Worm (Caenorhabditis elegans) whole organism, midembryonic: ENCODE data around the gene add-2.
A peak's percentile ranks its signal among the peaks of the same experiment; 100 is the strongest.

ENCODE experiments used
- T22C8.4 ChIP-seq: fragments of 200-800 bp; sonication (Bioruptor generic); IDR thresholded peaks from 2 replicates; pipeline ENCODE4 v1.3.6; 2022; ENCODE audit warnings: missing genetic modification characterization, missing compliant biosample characterization
- cog-1 ChIP-seq: sonication (generic microtip); optimal IDR thresholded peaks from 2 replicates; lab custom pipeline; 2016; ENCODE audit warnings: missing genetic modification characterization, missing compliant biosample characterization
- flt-1 ChIP-seq: fragments of 200-800 bp; sonication (Bioruptor generic); IDR thresholded peaks from 2 replicates; pipeline ENCODE4 v1.3.6; 2022; ENCODE audit warnings: missing genetic modification characterization, missing compliant biosample characterization
- klf-2 ChIP-seq: fragments of 200-800 bp; sonication (Bioruptor generic); conservative IDR thresholded peaks from 2 replicates; pipeline ENCODE4 v1.3.6; 2022; ENCODE audit warnings: missing genetic modification reagents, missing genetic modification characterization, missing compliant biosample characterization
- med-1 ChIP-seq: sonication (generic microtip); optimal IDR thresholded peaks from 2 replicates; lab custom pipeline; 2017; ENCODE audit warnings: missing genetic modification characterization, mild to moderate bottlenecking, missing compliant biosample characterization, antibody characterized with exemption, missing genetic modification reagents; ENCODE audit not compliant: insufficient read depth
- ref-1 ChIP-seq: fragments of 200-800 bp; sonication (Bioruptor generic); conservative IDR thresholded peaks from 2 replicates; pipeline ENCODE4 v1.3.6; 2022; ENCODE audit warnings: missing genetic modification reagents, missing genetic modification characterization, missing compliant biosample characterization
- tab-1 ChIP-seq: fragments of 200-800 bp; sonication (Bioruptor generic); IDR thresholded peaks from 2 replicates; pipeline ENCODE4 v1.3.6; 2022; ENCODE audit warnings: missing genetic modification characterization, missing compliant biosample characterization
- ztf-23 ChIP-seq: fragments of 200-800 bp; sonication (Bioruptor generic); IDR thresholded peaks from 2 replicates; pipeline ENCODE4 v1.3.6; 2022; ENCODE audit warnings: missing genetic modification reagents, missing genetic modification characterization, missing compliant biosample characterization
- ztf-29 ChIP-seq: fragments of 200-800 bp; sonication (Bioruptor generic); IDR thresholded peaks from 2 replicates; pipeline ENCODE4 v1.3.6; 2022; ENCODE audit warnings: missing genetic modification reagents, missing genetic modification characterization, missing compliant biosample characterization

The add-2 gene

ce11 chrV:11990511-11991127 lies 22.6 kb downstream of the add-2 start:
- TF ChIP-seq tab-1 (GFP tag; lab: Robert Waterston, UW), result no peak
- no peak for TF ChIP-seq ztf-29 (GFP tag; lab: Robert Waterston, UW)
- no peak for TF ChIP-seq T22C8.4 (GFP tag; lab: Robert Waterston, UW)
- no peak for TF ChIP-seq ref-1 (GFP tag; lab: Robert Waterston, UW)
- TF ChIP-seq ztf-23 (GFP tag; lab: Robert Waterston, UW), result no peak
- no peak for TF ChIP-seq flt-1 (GFP tag; lab: Robert Waterston, UW)
- no peak for TF ChIP-seq klf-2 (GFP tag; lab: Robert Waterston, UW)
- no peak for TF ChIP-seq med-1 (GFP tag; lab: Kevin White, UChicago)
- TF ChIP-seq cog-1 (tag; lab: Kevin White, UChicago), result no peak

ce11 chrV:11989861-11990260 lies 23.3 kb downstream of the add-2 start:
- TF ChIP-seq ztf-29 (GFP tag; lab: Robert Waterston, UW) (no peak), tab-1 (GFP tag; lab: Robert Waterston, UW) (no peak), ztf-23 (GFP tag; lab: Robert Waterston, UW) (no peak), klf-2 (GFP tag; lab: Robert Waterston, UW) (no peak), cog-1 (tag; lab: Kevin White, UChicago) (no peak), med-1 (GFP tag; lab: Kevin White, UChicago) (no peak), flt-1 (GFP tag; lab: Robert Waterston, UW) (no peak), T22C8.4 (GFP tag; lab: Robert Waterston, UW) (no peak), ref-1 (GFP tag; lab: Robert Waterston, UW) (no peak)

ce11 chrV:11986078-11986869 lies 26.9 kb downstream of the add-2 start:
- TF ChIP-seq flt-1 (GFP tag; lab: Robert Waterston, UW), result no peak
- no peak for TF ChIP-seq ztf-29 (GFP tag; lab: Robert Waterston, UW)
- no peak for TF ChIP-seq klf-2 (GFP tag; lab: Robert Waterston, UW)
- TF ChIP-seq cog-1 (tag; lab: Kevin White, UChicago), result no peak
- no peak for TF ChIP-seq tab-1 (GFP tag; lab: Robert Waterston, UW)
- TF ChIP-seq T22C8.4 (GFP tag; lab: Robert Waterston, UW), result no peak
- TF ChIP-seq ref-1 (GFP tag; lab: Robert Waterston, UW), result no peak
- TF ChIP-seq med-1 (GFP tag; lab: Kevin White, UChicago), result no peak
- TF ChIP-seq ztf-23 (GFP tag; lab: Robert Waterston, UW), result no peak

ce11 chrV:11985384-11985783 lies 27.8 kb downstream of the add-2 start, which contains the start of gene mans-2:
Gene mans-2 (minus strand): TSS chrV:11985484.
- TF ChIP-seq tab-1 (GFP tag; lab: Robert Waterston, UW) (no peak), med-1 (GFP tag; lab: Kevin White, UChicago) (no peak), cog-1 (tag; lab: Kevin White, UChicago) (no peak), T22C8.4 (GFP tag; lab: Robert Waterston, UW) (no peak), ztf-29 (GFP tag; lab: Robert Waterston, UW) (no peak), klf-2 (GFP tag; lab: Robert Waterston, UW) (no peak), flt-1 (GFP tag; lab: Robert Waterston, UW) (no peak)

- TF ChIP-seq klf-2 (GFP tag; lab: Robert Waterston, UW) (no peak), med-1 (GFP tag; lab: Kevin White, UChicago) (no peak), tab-1 (GFP tag; lab: Robert Waterston, UW) (no peak), ztf-23 (GFP tag; lab: Robert Waterston, UW) (no peak), cog-1 (tag; lab: Kevin White, UChicago) (no peak), ref-1 (GFP tag; lab: Robert Waterston, UW) (no peak), T22C8.4 (GFP tag; lab: Robert Waterston, UW) (no peak), flt-1 (GFP tag; lab: Robert Waterston, UW) (0 out of 2 replicates have a peak, but pooled peaks have one; percentile 26), ztf-29 (GFP tag; lab: Robert Waterston, UW) (no peak)
Measured at ce11 chrV:11982309-11982708, 30.9 kb downstream of the add-2 start, which contains the start of gene rpt-1. Gene rpt-1 (minus strand): TSS chrV:11982397.

ce11 chrV:11979673-11980561 lies 33.3 kb downstream of the add-2 start, which contains the start of gene snr-4:
Gene snr-4 (minus strand): TSS chrV:11979723.
- TF ChIP-seq klf-2 (GFP tag; lab: Robert Waterston, UW), result no peak
- TF ChIP-seq ref-1 (GFP tag; lab: Robert Waterston, UW), result peak; percentile 41; the same call in 1 of the 2 replicates
- TF ChIP-seq med-1 (GFP tag; lab: Kevin White, UChicago), result no peak
- TF ChIP-seq tab-1 (GFP tag; lab: Robert Waterston, UW), result 0 out of 2 replicates have a peak, but pooled peaks have one; percentile 72
- TF ChIP-seq ztf-23 (GFP tag; lab: Robert Waterston, UW), result peak; percentile 75; the same call in 1 of the 2 replicates
- TF ChIP-seq ztf-29 (GFP tag; lab: Robert Waterston, UW), result peak; percentile 94
- no peak for TF ChIP-seq T22C8.4 (GFP tag; lab: Robert Waterston, UW)
- peak; percentile 28 for TF ChIP-seq cog-1 (tag; lab: Kevin White, UChicago)
- TF ChIP-seq flt-1 (GFP tag; lab: Robert Waterston, UW), result peak; percentile 87

- TF ChIP-seq cog-1 (tag; lab: Kevin White, UChicago), result no peak
- no peak for TF ChIP-seq T22C8.4 (GFP tag; lab: Robert Waterston, UW)
- TF ChIP-seq tab-1 (GFP tag; lab: Robert Waterston, UW), result no peak
- no peak for TF ChIP-seq ztf-29 (GFP tag; lab: Robert Waterston, UW)
- TF ChIP-seq med-1 (GFP tag; lab: Kevin White, UChicago), result no peak
- no peak for TF ChIP-seq ref-1 (GFP tag; lab: Robert Waterston, UW)
- no peak for TF ChIP-seq flt-1 (GFP tag; lab: Robert Waterston, UW)
- TF ChIP-seq ztf-23 (GFP tag; lab: Robert Waterston, UW), result no peak
- no peak for TF ChIP-seq klf-2 (GFP tag; lab: Robert Waterston, UW)
Measured at ce11 chrV:11978179-11978578, 35.0 kb downstream of the add-2 start, which contains the start of gene mif-2. Gene mif-2 (minus strand): TSS chrV:11978459.
